Worm (Caenorhabditis elegans) whole organism, L3 larva: ENCODE measurements around the gene C07A12.18.

Experiments used
- R02D3.7 ChIP-seq: fragments of 150-350 bp; optimal IDR thresholded peaks from 2 replicates; lab custom pipeline; 2014; ENCODE audit warnings: missing biosample characterization, missing genetic modification characterization
- ZK546.5 ChIP-seq: sonication (generic microtip); optimal IDR thresholded peaks from 2 replicates; lab custom pipeline; 2017; ENCODE audit warnings: missing biosample characterization, missing genetic modification characterization
- aly-2 ChIP-seq: fragments of 150-350 bp; optimal IDR thresholded peaks from 2 replicates; lab custom pipeline; 2014; ENCODE audit warnings: missing biosample characterization, missing genetic modification characterization
- ama-1 ChIP-seq: fragments of 150-350 bp; optimal IDR thresholded peaks from 2 replicates; lab custom pipeline; 2018
- ceh-28 ChIP-seq: fragments of 150-350 bp; optimal IDR thresholded peaks from 2 replicates; lab custom pipeline; 2014; ENCODE audit warnings: missing biosample characterization, missing genetic modification reagents, missing genetic modification characterization
- ceh-82 ChIP-seq: fragments of 150-350 bp; optimal IDR thresholded peaks from 2 replicates; lab custom pipeline; 2014; ENCODE audit warnings: missing biosample characterization, missing genetic modification characterization
- ceh-9 ChIP-seq: sonication (generic microtip); optimal IDR thresholded peaks from 2 replicates; lab custom pipeline; 2018; ENCODE audit warnings: missing biosample characterization, missing genetic modification characterization
- elt-1 ChIP-seq: fragments of 150-350 bp; optimal IDR thresholded peaks from 2 replicates; lab custom pipeline; 2014; ENCODE audit warnings: missing biosample characterization, missing genetic modification characterization
- elt-2 ChIP-seq: sonication (generic microtip); optimal IDR thresholded peaks from 2 replicates; lab custom pipeline; 2016; ENCODE audit warnings: missing genetic modification reagents, mild to moderate bottlenecking, missing genetic modification characterization, missing compliant biosample characterization
- elt-3 ChIP-seq, 3 experiments: fragments of 150-350 bp in 1 of 3; sonication (generic microtip) in 2 of 3; optimal IDR thresholded peaks; 2 replicates in 2 of 3; 4 replicates in 1 of 3; lab custom pipeline; 2014 to 2017; ENCODE audit warnings: missing biosample characterization in 3 of 3, missing genetic modification characterization in 3 of 3
- eor-1 ChIP-seq, 2 experiments: fragments of 150-350 bp; optimal IDR thresholded peaks; 2 replicates each; lab custom pipeline; 2014 to 2018; ENCODE audit warnings: missing biosample characterization in 2 of 2, missing genetic modification characterization in 2 of 2
- fkh-10 ChIP-seq: sonication (generic microtip); optimal IDR thresholded peaks from 2 replicates; lab custom pipeline; 2017; ENCODE audit warnings: missing biosample characterization, missing genetic modification reagents, missing genetic modification characterization
- fos-1 ChIP-seq: fragments of 150-350 bp; optimal IDR thresholded peaks from 2 replicates; lab custom pipeline; 2014; ENCODE audit warnings: missing biosample characterization, missing genetic modification characterization
- hmg-11 ChIP-seq: sonication (generic microtip); optimal IDR thresholded peaks from 2 replicates; lab custom pipeline; 2016; ENCODE audit warnings: missing genetic modification characterization, missing compliant biosample characterization
- jun-1 ChIP-seq: fragments of 150-350 bp; optimal IDR thresholded peaks from 2 replicates; lab custom pipeline; 2014; ENCODE audit warnings: missing biosample characterization, missing genetic modification reagents, missing genetic modification characterization
- lin-15B ChIP-seq: fragments of 150-350 bp; optimal IDR thresholded peaks from 2 replicates; lab custom pipeline; 2014; ENCODE audit warnings: missing biosample characterization, missing genetic modification characterization
- nfya-1 ChIP-seq: sonication (generic microtip); optimal IDR thresholded peaks from 2 replicates; lab custom pipeline; 2017; ENCODE audit warnings: missing genetic modification characterization, mild to moderate bottlenecking, missing compliant biosample characterization, antibody characterized with exemption, moderate library complexity; ENCODE audit not compliant: insufficient read depth
- nhr-11 ChIP-seq: fragments of 150-350 bp; optimal IDR thresholded peaks from 2 replicates; lab custom pipeline; 2014; ENCODE audit warnings: missing biosample characterization, missing genetic modification characterization
- nhr-23 ChIP-seq: fragments of 150-350 bp; optimal IDR thresholded peaks from 2 replicates; lab custom pipeline; 2014; ENCODE audit warnings: missing biosample characterization, missing genetic modification reagents, missing genetic modification characterization
- nhr-237 ChIP-seq: fragments of 150-350 bp; optimal IDR thresholded peaks from 2 replicates; lab custom pipeline; 2014; ENCODE audit warnings: missing biosample characterization, missing genetic modification characterization
- nhr-25 ChIP-seq: sonication (generic microtip); optimal IDR thresholded peaks from 2 replicates; lab custom pipeline; 2017; ENCODE audit warnings: missing biosample characterization, missing genetic modification characterization
- nhr-67 ChIP-seq: fragments of 150-350 bp; optimal IDR thresholded peaks from 2 replicates; lab custom pipeline; 2014; ENCODE audit warnings: missing biosample characterization, missing genetic modification characterization
- nhr-77 ChIP-seq: fragments of 150-350 bp; optimal IDR thresholded peaks from 2 replicates; lab custom pipeline; 2014; ENCODE audit warnings: missing biosample characterization, missing genetic modification characterization
- pha-4 ChIP-seq: fragments of 150-350 bp; optimal IDR thresholded peaks from 2 replicates; lab custom pipeline; 2014; ENCODE audit warnings: missing biosample characterization, missing genetic modification reagents, missing genetic modification characterization
- pqm-1 ChIP-seq: fragments of 150-350 bp; optimal IDR thresholded peaks from 2 replicates; lab custom pipeline; 2017; ENCODE audit warnings: missing biosample characterization, missing genetic modification characterization, inconsistent platforms
- skn-1 ChIP-seq: fragments of 150-350 bp; optimal IDR thresholded peaks from 2 replicates; lab custom pipeline; 2014; ENCODE audit warnings: missing biosample characterization, missing genetic modification characterization
- snpc-4 ChIP-seq: fragments of 150-350 bp; optimal IDR thresholded peaks from 2 replicates; lab custom pipeline; 2014; ENCODE audit warnings: missing biosample characterization, missing genetic modification characterization
- tbx-2 ChIP-seq: sonication (generic microtip); optimal IDR thresholded peaks from 2 replicates; lab custom pipeline; 2016; ENCODE audit warnings: mild to moderate bottlenecking, missing genetic modification characterization, missing compliant biosample characterization
- unc-39 ChIP-seq: sonication (generic microtip); optimal IDR thresholded peaks from 4 replicates; lab custom pipeline; 2017; ENCODE audit warnings: missing biosample characterization, missing genetic modification characterization
- unc-62 ChIP-seq: fragments of 150-350 bp; sonication (generic microtip); optimal IDR thresholded peaks from 4 replicates; lab custom pipeline; 2014; ENCODE audit warnings: missing biosample characterization, missing genetic modification reagents, missing genetic modification characterization
- ztf-11 ChIP-seq: fragments of 150-350 bp; optimal IDR thresholded peaks from 2 replicates; lab custom pipeline; 2014; ENCODE audit warnings: missing biosample characterization, missing genetic modification characterization
- ztf-4 ChIP-seq: fragments of 150-350 bp; optimal IDR thresholded peaks from 2 replicates; lab custom pipeline; 2014; ENCODE audit warnings: missing biosample characterization, missing genetic modification characterization

The C07A12.18 gene

ce11 chrX:4498078-4498477, 51.6 kb downstream of the C07A12.18 start:
- TF ChIP-seq elt-1 (no peak), ceh-9 (tag; lab: Kevin White, UChicago) (no peak), hmg-11 (tag; lab: Kevin White, UChicago) (no peak), elt-3 (tag; optimal IDR thresholded peaks at IDR 0.05; lab: Kevin White, UChicago) (no peak), fkh-10 (GFP tag; lab: Kevin White, UChicago) (no peak), eor-1 (tag; optimal IDR thresholded peaks at IDR 0.05; lab: Kevin White, UChicago) (no peak), unc-39 (tag; lab: Kevin White, UChicago) (no peak), ceh-82 (tag; lab: Kevin White, UChicago) (no peak), nhr-67 (tag; lab: Kevin White, UChicago) (no peak), unc-62 (GFP tag; lab: Kevin White, UChicago) (no peak), ceh-28 (tag; lab: Kevin White, UChicago) (no peak), aly-2 (tag; lab: Kevin White, UChicago) (no peak), lin-15B (tag; lab: Kevin White, UChicago) (no peak), nhr-23 (tag; lab: Kevin White, UChicago) (no peak), nhr-237 (no peak), elt-2 (tag; lab: Kevin White, UChicago) (peak; percentile 87), ztf-4 (tag; lab: Kevin White, UChicago) (no peak), nhr-25 (tag; lab: Kevin White, UChicago) (no peak), tbx-2 (no peak), skn-1 (tag; lab: Kevin White, UChicago) (peak; percentile 9), nhr-77 (tag; lab: Kevin White, UChicago) (no peak), fos-1 (tag; lab: Kevin White, UChicago) (no peak), pqm-1 (peak; percentile 81), nfya-1 (tag; lab: Kevin White, UChicago) (no peak), nhr-11 (tag; lab: Kevin White, UChicago) (no peak), ZK546.5 (tag; lab: Kevin White, UChicago) (no peak), jun-1 (tag; lab: Kevin White, UChicago) (peak; percentile 25), R02D3.7 (tag; lab: Kevin White, UChicago) (no peak), pha-4 (tag; lab: Kevin White, UChicago) (peak; percentile 76), ztf-11 (tag; lab: Kevin White, UChicago) (no peak)

ce11 chrX:4495814-4496567, 53.7 kb downstream of the C07A12.18 start:
- TF ChIP-seq nhr-23 (tag; lab: Kevin White, UChicago) (peak; percentile 56), unc-39 (tag; lab: Kevin White, UChicago) (no peak), snpc-4 (tag; lab: Kevin White, UChicago) (no peak), ama-1 (lab: Kevin White, UChicago) (peak; percentile 64)
- TF ChIP-seq, all 47 proteins: peak for 2
